Worm (Caenorhabditis elegans) whole organism, late embryonic: Measurements from ENCODE around the gene Y45F3A.4.

Experiments
- Y22D7AL.16 ChIP-seq: sonication (generic microtip); optimal IDR thresholded peaks from 2 replicates; lab custom pipeline; 2016; ENCODE audit warnings: missing genetic modification characterization, missing compliant biosample characterization
- ama-1 ChIP-seq: fragments of 150-350 bp; optimal IDR thresholded peaks from 2 replicates; lab custom pipeline; 2014
- ceh-31 ChIP-seq: sonication (generic microtip); optimal IDR thresholded peaks from 2 replicates; lab custom pipeline; 2016; ENCODE audit warnings: missing genetic modification characterization, missing compliant biosample characterization
- lin-11 ChIP-seq: fragments of 200-800 bp; sonication (Bioruptor generic); optimal IDR thresholded peaks from 2 replicates; lab custom pipeline; 2018; ENCODE audit warnings: mild to moderate bottlenecking, missing genetic modification characterization, missing compliant biosample characterization
- nfya-1 ChIP-seq: sonication (generic microtip); optimal IDR thresholded peaks from 2 replicates; lab custom pipeline; 2017; ENCODE audit warnings: missing genetic modification characterization, mild to moderate bottlenecking, missing compliant biosample characterization, antibody characterized with exemption, moderate library complexity
- nhr-11 ChIP-seq: fragments of 150-350 bp; optimal IDR thresholded peaks from 2 replicates; lab custom pipeline; 2014; ENCODE audit warnings: missing biosample characterization, missing genetic modification characterization
- pha-4 ChIP-seq: fragments of 150-350 bp; optimal IDR thresholded peaks from 2 replicates; lab custom pipeline; 2018; ENCODE audit warnings: missing biosample characterization, missing genetic modification reagents, missing genetic modification characterization
- pqm-1 ChIP-seq: sonication (generic microtip); optimal IDR thresholded peaks from 2 replicates; lab custom pipeline; 2016; ENCODE audit warnings: missing genetic modification characterization, missing compliant biosample characterization
- unc-86 ChIP-seq: sonication (generic microtip); optimal IDR thresholded peaks from 2 replicates; lab custom pipeline; 2016; ENCODE audit warnings: missing genetic modification characterization, missing compliant biosample characterization

DNA sequence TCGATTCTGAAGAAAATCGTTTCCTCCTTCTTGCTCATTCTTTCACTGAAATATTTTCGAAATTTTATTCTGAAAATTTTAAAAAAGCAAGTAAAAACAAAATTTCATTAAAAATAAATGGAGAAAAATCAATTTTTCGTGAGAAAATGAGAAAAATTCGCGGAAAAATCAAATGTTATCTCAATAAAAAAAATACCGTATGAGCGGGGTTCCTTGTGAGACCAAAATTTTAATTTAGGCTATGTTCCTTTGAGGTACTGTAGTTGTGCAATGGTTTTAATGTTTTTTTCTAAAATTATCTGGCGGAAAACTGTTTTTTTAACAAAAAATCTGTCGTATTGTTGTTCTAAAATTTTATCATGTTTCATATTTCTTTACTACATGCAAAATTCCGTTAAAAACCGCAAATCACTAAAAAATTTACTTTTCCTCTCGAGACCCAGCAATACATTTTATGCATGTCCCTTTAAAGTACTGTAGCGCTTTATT is 25.0 kb upstream of the Y45F3A.4 start, which contains the start of gene epg-6:
- TF ChIP-seq pha-4 (no peak), ceh-31 (no peak), ama-1 (lab: Kevin White, UChicago) (no peak), lin-11 (tag; lab: Kevin White, UChicago) (no peak), unc-86 (no peak), nfya-1 (no peak), Y22D7AL.16 (tag; lab: Kevin White, UChicago) (no peak), nhr-11 (no peak), pqm-1 (no peak)
